Worm (Caenorhabditis elegans) whole organism, L4 larva: ENCODE results near the gene C17A2.3.

ENCODE experiments used
- D1046.2 ChIP-seq: fragments of 200-800 bp; sonication (Bioruptor generic); IDR thresholded peaks from 2 replicates; pipeline ENCODE4 v1.3.6; 2022; ENCODE audit warnings: missing genetic modification characterization, missing compliant biosample characterization
- F49E8.2 ChIP-seq: sonication (generic microtip); optimal IDR thresholded peaks from 2 replicates; lab custom pipeline; 2016; ENCODE audit warnings: missing compliant biosample characterization, mild to moderate bottlenecking, missing genetic modification characterization, borderline replicate concordance
- R02D3.7 ChIP-seq: fragments of 150-350 bp; sonication (generic microtip); optimal IDR thresholded peaks from 3 replicates; lab custom pipeline; 2014; ENCODE audit warnings: missing biosample characterization, missing genetic modification characterization
- T20F7.1 ChIP-seq: fragments of 200-800 bp; sonication (Bioruptor generic); optimal IDR thresholded peaks from 2 replicates; lab custom pipeline; 2018; ENCODE audit warnings: mild to moderate bottlenecking, missing genetic modification characterization, missing compliant biosample characterization
- Y105C5A.15 ChIP-seq: fragments of 200-800 bp; sonication (Bioruptor generic); IDR thresholded peaks from 2 replicates; pipeline ENCODE4 v1.3.6; 2022; ENCODE audit warnings: missing genetic modification characterization, missing compliant biosample characterization
- Y48G9A.11 ChIP-seq: fragments of 200-800 bp; sonication (Bioruptor generic); IDR thresholded peaks from 2 replicates; pipeline ENCODE4 v1.3.6; 2022; ENCODE audit warnings: missing genetic modification reagents, missing genetic modification characterization, missing compliant biosample characterization
- attf-4 ChIP-seq: sonication (generic microtip); optimal IDR thresholded peaks from 3 replicates; lab custom pipeline; 2017; ENCODE audit warnings: missing biosample characterization, missing genetic modification characterization
- ceh-44 ChIP-seq: fragments of 200-800 bp; sonication (Bioruptor generic); IDR thresholded peaks from 2 replicates; pipeline ENCODE4 v1.3.6; 2022; ENCODE audit warnings: missing genetic modification reagents, missing genetic modification characterization, missing compliant biosample characterization
- ceh-82 ChIP-seq: sonication (generic microtip); optimal IDR thresholded peaks from 2 replicates; lab custom pipeline; 2017; ENCODE audit warnings: missing biosample characterization, missing genetic modification characterization
- cey-2 ChIP-seq: sonication (generic microtip); optimal IDR thresholded peaks from 3 replicates; lab custom pipeline; 2017; ENCODE audit warnings: missing genetic modification characterization, mild to moderate bottlenecking, missing compliant biosample characterization, antibody characterized with exemption, borderline replicate concordance; ENCODE audit not compliant: insufficient read depth
- daf-16 ChIP-seq, 3 experiments: sonication (generic microtip); optimal IDR thresholded peaks; 2 replicates each; lab custom pipeline; 2016 to 2017; ENCODE audit warnings: missing genetic modification characterization in 3 of 3, missing genetic modification reagents in 3 of 3, mild to moderate bottlenecking in 2 of 3, missing compliant biosample characterization in 2 of 3, missing biosample characterization in 1 of 3, moderate library complexity in 1 of 3
- daf-8 ChIP-seq: fragments of 200-800 bp; sonication (Bioruptor generic); IDR thresholded peaks from 2 replicates; pipeline ENCODE4 v1.3.6; 2022; ENCODE audit warnings: missing genetic modification characterization, missing compliant biosample characterization
- dmd-8 ChIP-seq: fragments of 200-800 bp; sonication (Bioruptor generic); IDR thresholded peaks from 2 replicates; pipeline ENCODE4 v1.3.6; 2022; ENCODE audit warnings: missing genetic modification characterization, missing compliant biosample characterization
- dmd-9 ChIP-seq: fragments of 200-800 bp; sonication (Bioruptor generic); IDR thresholded peaks from 2 replicates; pipeline ENCODE4 v1.3.6; 2022; ENCODE audit warnings: missing genetic modification reagents, missing genetic modification characterization, missing compliant biosample characterization
- dpl-1 ChIP-seq: fragments of 150-350 bp; optimal IDR thresholded peaks from 2 replicates; lab custom pipeline; 2014; ENCODE audit warnings: missing biosample characterization, missing genetic modification reagents, missing genetic modification characterization
- duxl-1 ChIP-seq: sonication (generic microtip); optimal IDR thresholded peaks from 2 replicates; lab custom pipeline; 2016; ENCODE audit warnings: mild to moderate bottlenecking, missing genetic modification characterization, moderate library complexity, missing compliant biosample characterization; ENCODE audit not compliant: poor library complexity
- hmg-1.1 ChIP-seq: fragments of 200-800 bp; sonication (Bioruptor generic); IDR thresholded peaks from 2 replicates; pipeline ENCODE4 v1.3.6; 2022; ENCODE audit warnings: missing genetic modification reagents, missing genetic modification characterization, missing compliant biosample characterization
- jun-1 ChIP-seq: fragments of 150-350 bp; optimal IDR thresholded peaks from 2 replicates; lab custom pipeline; 2014; ENCODE audit warnings: missing biosample characterization, missing genetic modification reagents, missing genetic modification characterization
- lin-1 ChIP-seq: fragments of 200-800 bp; sonication (Bioruptor generic); IDR thresholded peaks from 2 replicates; pipeline ENCODE4 v1.3.6; 2022; ENCODE audit warnings: missing genetic modification reagents, missing genetic modification characterization, missing compliant biosample characterization
- lin-15B ChIP-seq: fragments of 150-350 bp; sonication (generic microtip); optimal IDR thresholded peaks from 3 replicates; lab custom pipeline; 2014; ENCODE audit warnings: missing biosample characterization, missing genetic modification characterization
- lin-29 ChIP-seq: fragments of 200-800 bp; sonication (Bioruptor generic); IDR thresholded peaks from 2 replicates; pipeline ENCODE4 v1.3.6; 2022; ENCODE audit warnings: missing genetic modification reagents, missing genetic modification characterization, missing compliant biosample characterization
- lin-39 ChIP-seq: fragments of 150-350 bp; optimal IDR thresholded peaks from 2 replicates; lab custom pipeline; 2014; ENCODE audit warnings: missing biosample characterization, missing genetic modification reagents, missing genetic modification characterization
- madf-5 ChIP-seq, 2 experiments: fragments of 200-800 bp; sonication (Bioruptor generic); IDR thresholded peaks; 2 replicates each; pipeline ENCODE4 v1.3.6; 2022; ENCODE audit warnings: missing compliant biosample characterization in 2 of 2, missing genetic modification characterization in 2 of 2
- madf-9 ChIP-seq: fragments of 200-800 bp; sonication (Bioruptor generic); conservative IDR thresholded peaks from 2 replicates; pipeline ENCODE4 v1.3.6; 2022; ENCODE audit warnings: missing genetic modification reagents, missing genetic modification characterization, missing compliant biosample characterization
- mep-1 ChIP-seq: fragments of 150-350 bp; sonication (generic microtip); optimal IDR thresholded peaks from 3 replicates; lab custom pipeline; 2014; ENCODE audit warnings: missing biosample characterization, missing genetic modification characterization
- mes-2 ChIP-seq: sonication (generic microtip); optimal IDR thresholded peaks from 2 replicates; lab custom pipeline; 2016; ENCODE audit warnings: missing genotype, mild to moderate bottlenecking, missing genetic modification characterization, missing compliant biosample characterization; ENCODE audit not compliant: poor library complexity, severe bottlenecking
- mxl-3 ChIP-seq: fragments of 200-800 bp; sonication (Bioruptor generic); optimal IDR thresholded peaks from 2 replicates; lab custom pipeline; 2018; ENCODE audit warnings: mild to moderate bottlenecking, missing genetic modification characterization, missing compliant biosample characterization
- nhr-11 ChIP-seq: fragments of 150-350 bp; optimal IDR thresholded peaks from 2 replicates; lab custom pipeline; 2014; ENCODE audit warnings: missing biosample characterization, missing genetic modification characterization
- nhr-25 ChIP-seq: sonication (generic microtip); optimal IDR thresholded peaks from 2 replicates; lab custom pipeline; 2017; ENCODE audit warnings: missing genetic modification characterization, mild to moderate bottlenecking, missing compliant biosample characterization, antibody characterized with exemption, moderate library complexity, borderline replicate concordance; ENCODE audit not compliant: insufficient read depth
- nhr-42 ChIP-seq: fragments of 200-800 bp; sonication (Bioruptor generic); IDR thresholded peaks from 2 replicates; pipeline ENCODE4 v1.3.6; 2022; ENCODE audit warnings: missing genetic modification characterization, missing compliant biosample characterization
- nhr-6 ChIP-seq: fragments of 150-350 bp; optimal IDR thresholded peaks from 2 replicates; lab custom pipeline; 2014; ENCODE audit warnings: missing biosample characterization, missing genetic modification characterization
- pha-4 ChIP-seq, 2 experiments: fragments of 150-350 bp in 1 of 2; fragments of 200-800 bp in 1 of 2; sonication (Bioruptor generic) in 1 of 2; IDR thresholded peaks in 1 of 2; optimal IDR thresholded peaks in 1 of 2; 2 replicates each; pipeline versions ENCODE4 v1.3.6 to Lab custom; 2014 to 2022; ENCODE audit warnings: missing genetic modification characterization in 2 of 2, missing genetic modification reagents in 2 of 2, missing biosample characterization in 1 of 2, missing compliant biosample characterization in 1 of 2
- php-3 ChIP-seq: fragments of 200-800 bp; sonication (Bioruptor generic); IDR thresholded peaks from 2 replicates; pipeline ENCODE4 v1.3.6; 2022; ENCODE audit warnings: missing genetic modification reagents, missing genetic modification characterization, missing compliant biosample characterization
- pqm-1 ChIP-seq: sonication (generic microtip); optimal IDR thresholded peaks from 2 replicates; lab custom pipeline; 2017; ENCODE audit warnings: missing biosample characterization, missing genetic modification characterization
- snpc-1.2 ChIP-seq: fragments of 200-800 bp; sonication (Bioruptor generic); IDR thresholded peaks from 2 replicates; pipeline ENCODE4 v1.3.6; 2022; ENCODE audit warnings: missing genetic modification reagents, missing genetic modification characterization, missing compliant biosample characterization
- tag-97 ChIP-seq: fragments of 200-800 bp; sonication (Bioruptor generic); IDR thresholded peaks from 2 replicates; pipeline ENCODE4 v1.3.6; 2022; ENCODE audit warnings: missing genetic modification characterization, missing compliant biosample characterization
- unc-130 ChIP-seq: sonication (generic microtip); optimal IDR thresholded peaks from 2 replicates; lab custom pipeline; 2016; ENCODE audit warnings: missing genetic modification reagents, missing genetic modification characterization, missing compliant biosample characterization
- unc-39 ChIP-seq: sonication (generic microtip); optimal IDR thresholded peaks from 2 replicates; lab custom pipeline; 2017; ENCODE audit warnings: missing biosample characterization, missing genetic modification characterization
- zag-1 ChIP-seq: fragments of 150-350 bp; optimal IDR thresholded peaks from 2 replicates; lab custom pipeline; 2014; ENCODE audit warnings: missing biosample characterization, missing genetic modification characterization
- zip-2 ChIP-seq: fragments of 150-350 bp; optimal IDR thresholded peaks from 2 replicates; lab custom pipeline; 2014; ENCODE audit warnings: missing biosample characterization, missing genetic modification characterization
- ztf-7 ChIP-seq: fragments of 150-350 bp; optimal IDR thresholded peaks from 2 replicates; lab custom pipeline; 2014; ENCODE audit warnings: missing biosample characterization, missing genetic modification characterization

The C17A2.3 gene

DNA sequence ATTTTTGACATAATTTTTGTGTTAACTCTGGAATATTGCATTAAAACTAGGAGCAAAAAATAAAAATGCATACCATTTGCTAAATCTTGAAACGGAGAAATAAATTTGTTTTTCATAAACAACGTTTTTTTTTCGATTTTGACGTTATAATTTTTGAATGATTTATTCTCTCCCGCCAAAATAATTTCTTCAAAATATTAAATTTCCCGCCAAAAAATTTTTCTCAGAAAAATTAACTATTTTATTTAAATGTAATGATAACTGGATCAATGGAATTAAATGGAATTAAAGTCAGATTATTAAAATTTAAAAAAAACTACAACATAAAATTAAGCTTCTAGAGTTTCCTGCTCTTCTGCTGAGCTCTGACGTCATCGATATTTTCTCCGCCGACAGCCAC is 33.7 kb downstream of the C17A2.3 start, which contains the start of gene nep-3:
nep-3 (minus strand) TSS at position 101 of the 400 bp plus-strand sequence.
- TF ChIP-seq Y105C5A.15 (no peak), ceh-44 (no peak), R02D3.7 (tag; lab: Kevin White, UChicago) (no peak), zip-2 (tag; lab: Kevin White, UChicago) (no peak), daf-16 (GFP tag; optimal IDR thresholded peaks at IDR 0.05; lab: Kevin White, UChicago) (no peak), daf-16 (tag; optimal IDR thresholded peaks at IDR 0.05; lab: Kevin White, UChicago) (no peak), mes-2 (tag; lab: Kevin White, UChicago) (no peak), lin-29 (GFP tag; lab: Robert Waterston, UW) (no peak), zag-1 (tag; lab: Kevin White, UChicago) (no peak), dpl-1 (GFP tag; lab: Kevin White, UChicago) (no peak), lin-15B (tag; lab: Kevin White, UChicago) (no peak), duxl-1 (no peak), tag-97 (GFP tag; lab: Robert Waterston, UW) (no peak), madf-9 (no peak), nhr-42 (no peak), madf-5 (GFP tag; IDR thresholded peaks at IDR 0.05; lab: Robert Waterston, UW) (no peak), pqm-1 (tag; lab: Kevin White, UChicago) (no peak), nhr-11 (tag; lab: Kevin White, UChicago) (no peak), daf-8 (GFP tag; lab: Robert Waterston, UW) (no peak), mep-1 (tag; lab: Kevin White, UChicago) (no peak)
- TF ChIP-seq, all 104 proteins: peak for 0

DNA sequence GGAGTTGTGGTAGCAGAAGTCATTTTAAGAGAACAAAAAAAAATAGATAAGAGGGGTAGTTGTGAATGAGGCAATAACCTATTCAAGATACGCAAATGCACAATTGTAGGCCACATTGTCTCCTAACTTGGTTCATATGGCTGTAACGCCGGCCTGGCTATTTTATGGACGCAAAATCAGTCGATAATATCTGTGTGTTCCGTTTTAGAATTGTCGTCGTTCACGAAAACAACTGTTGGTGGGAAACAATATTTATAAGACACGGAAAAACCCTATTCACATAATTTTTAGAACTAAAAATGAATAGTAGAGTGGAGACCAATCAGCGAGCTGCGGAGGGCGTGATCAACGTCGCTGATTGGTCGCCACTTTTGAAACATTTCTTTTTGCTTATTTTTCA is 34.5 kb downstream of the C17A2.3 start, which contains the start of gene sdz-7:
sdz-7 (minus strand) TSS at position 101 of the 400 bp plus-strand sequence.
- TF ChIP-seq hmg-1.1 (GFP tag; lab: Robert Waterston, UW) (no peak), unc-130 (no peak), nhr-25 (tag; lab: Kevin White, UChicago) (no peak), dmd-8 (GFP tag; lab: Robert Waterston, UW) (no peak), T20F7.1 (GFP tag; lab: Kevin White, UChicago) (no peak), unc-39 (tag; lab: Kevin White, UChicago) (no peak), zag-1 (tag; lab: Kevin White, UChicago) (no peak), attf-4 (tag; lab: Kevin White, UChicago) (no peak), ceh-44 (no peak), dmd-9 (GFP tag; lab: Robert Waterston, UW) (no peak), snpc-1.2 (GFP tag; lab: Robert Waterston, UW) (no peak), lin-39 (tag; lab: Kevin White, UChicago) (no peak), lin-1 (GFP tag; lab: Robert Waterston, UW) (no peak), Y48G9A.11 (GFP tag; lab: Robert Waterston, UW) (no peak)

DNA sequence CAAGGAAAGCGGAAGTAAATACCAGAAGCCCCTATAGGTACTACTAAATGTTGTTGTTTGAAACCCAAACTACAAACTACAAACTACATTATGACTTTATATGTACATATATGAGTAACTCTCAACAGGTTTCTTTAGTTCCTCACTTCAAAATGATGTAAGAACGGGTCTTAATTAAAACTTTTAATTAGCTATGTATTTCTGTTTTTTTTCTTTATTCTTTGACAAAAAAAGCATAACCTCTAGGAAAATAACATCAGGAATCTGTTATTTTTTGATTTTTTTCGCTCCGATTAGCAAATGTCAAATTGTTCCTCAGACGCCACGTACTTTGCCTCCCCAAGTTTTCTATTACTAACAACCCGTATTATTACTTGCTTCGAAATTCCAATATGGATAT is 34.9 kb downstream of the C17A2.3 start, which contains the start of gene srh-250:
srh-250 (plus strand) TSS at position 301 of the 400 bp plus-strand sequence.
- TF ChIP-seq D1046.2, result no peak
- TF ChIP-seq mxl-3 (GFP tag; lab: Kevin White, UChicago), result no peak
- TF ChIP-seq cey-2, result no peak
- no peak for TF ChIP-seq F49E8.2
- TF ChIP-seq nhr-6 (tag; lab: Kevin White, UChicago), result no peak
- TF ChIP-seq ztf-7, result no peak
- no peak for TF ChIP-seq tag-97 (GFP tag; lab: Robert Waterston, UW)
- TF ChIP-seq nhr-42, result no peak
- TF ChIP-seq jun-1 (tag; lab: Kevin White, UChicago), result no peak
- no peak for TF ChIP-seq pqm-1 (tag; lab: Kevin White, UChicago)
- TF ChIP-seq Y105C5A.15, result no peak
- no peak for TF ChIP-seq lin-29 (GFP tag; lab: Robert Waterston, UW)
- TF ChIP-seq pha-4 (GFP tag; IDR thresholded peaks at IDR 0.05; lab: Robert Waterston, UW), result no peak
- TF ChIP-seq pha-4 (tag; optimal IDR thresholded peaks at IDR 0.05; lab: Kevin White, UChicago), result no peak
- no peak for TF ChIP-seq php-3 (GFP tag; lab: Robert Waterston, UW)
- TF ChIP-seq lin-39 (tag; lab: Kevin White, UChicago), result no peak
- no peak for TF ChIP-seq ceh-82 (tag; lab: Kevin White, UChicago)
